Worm (Caenorhabditis elegans): Measurements from ENCODE around the gene F18H3.4.

DNA sequence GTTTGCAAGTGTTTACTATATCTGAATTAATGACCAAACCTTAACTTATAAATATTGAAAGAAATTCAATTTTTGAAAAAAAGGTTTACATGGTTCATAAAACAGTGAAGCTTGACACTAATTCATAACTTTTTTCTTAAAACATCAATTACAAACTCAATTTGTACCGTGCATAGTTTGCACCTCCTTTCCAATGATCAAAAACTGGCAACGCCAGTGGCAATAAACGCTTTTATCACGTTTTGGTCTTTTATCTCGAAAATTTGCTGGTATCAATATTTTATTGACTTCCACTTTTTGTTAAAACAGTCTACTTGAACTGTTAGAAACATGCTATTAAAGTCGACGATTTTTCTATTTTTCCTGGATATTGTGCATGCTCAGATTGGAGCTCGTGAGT is 49.6 kb downstream of the F18H3.4 start, which contains the start of gene F54B11.11:
- TF ChIP-seq skn-1 (tag; optimal IDR thresholded peaks at IDR 0.05) (no peak), daf-19 (GFP tag; conservative IDR thresholded peaks at IDR 0.05) (no peak)
